Worm (Caenorhabditis elegans): Measurements from ENCODE around the gene sucl-1.

sucl-1 gene

ce11 chrX:14753514-14754076, at the start of gene sucl-1:
Gene sucl-1 (plus strand): TSS chrX:14754026.
- TF ChIP-seq aly-2 (tag; optimal IDR thresholded peaks at IDR 0.05) (no peak), dmd-4 (tag; optimal IDR thresholded peaks at IDR 0.05) (no peak), ZK546.5 (tag; optimal IDR thresholded peaks at IDR 0.05) (no peak), nhr-237 (tag; optimal IDR thresholded peaks at IDR 0.05) (no peak), peb-1 (tag; optimal IDR thresholded peaks at IDR 0.05) (no peak), nhr-129 (tag; optimal IDR thresholded peaks at IDR 0.05) (peak; percentile 94), elt-1 (tag; optimal IDR thresholded peaks at IDR 0.05) (no peak), zag-1 (tag; optimal IDR thresholded peaks at IDR 0.05) (peak; percentile 82), lin-39 (tag; optimal IDR thresholded peaks at IDR 0.05) (no peak), elt-3 (tag; optimal IDR thresholded peaks at IDR 0.05) (no peak), nhr-21 (tag; optimal IDR thresholded peaks at IDR 0.05) (peak; percentile 72), nhr-12 (tag; optimal IDR thresholded peaks at IDR 0.05) (no peak), gmeb-1 (tag; optimal IDR thresholded peaks at IDR 0.05) (peak; percentile 43), unc-62 (GFP tag; optimal IDR thresholded peaks at IDR 0.05) (no peak), nhr-11 (tag; optimal IDR thresholded peaks at IDR 0.05) (no peak), ceh-16 (tag; optimal IDR thresholded peaks at IDR 0.05) (no peak), ztf-11 (tag; optimal IDR thresholded peaks at IDR 0.05) (no peak), nhr-77 (tag; optimal IDR thresholded peaks at IDR 0.05) (no peak), fos-1 (tag; optimal IDR thresholded peaks at IDR 0.05) (peak; percentile 92), nhr-23 (tag; optimal IDR thresholded peaks at IDR 0.05) (no peak), C34F6.9 (tag; optimal IDR thresholded peaks at IDR 0.05) (peak; percentile 89), lin-13 (GFP tag; optimal IDR thresholded peaks at IDR 0.05) (peak; percentile 71), nhr-6 (tag; optimal IDR thresholded peaks at IDR 0.05) (peak; percentile 39), ztf-1 (GFP tag; conservative IDR thresholded peaks at IDR 0.05) (no peak), sma-9 (GFP tag; optimal IDR thresholded peaks at IDR 0.05) (peak; percentile 92), sma-9 (tag; optimal IDR thresholded peaks at IDR 0.05) (no peak), lsy-2 (tag; optimal IDR thresholded peaks at IDR 0.05) (peak; percentile 45 to 82), sem-4 (tag; optimal IDR thresholded peaks at IDR 0.05) (peak; percentile 78), skn-1 (tag; optimal IDR thresholded peaks at IDR 0.05) (no peak), lin-11 (tag; optimal IDR thresholded peaks at IDR 0.05) (peak; percentile 64), snpc-4 (tag; optimal IDR thresholded peaks at IDR 0.05) (peak; percentile 75), F13H6.1 (tag; optimal IDR thresholded peaks at IDR 0.05) (peak; percentile 90), sma-3 (GFP tag; optimal IDR thresholded peaks at IDR 0.05) (peak; percentile 71), unc-39 (tag; optimal IDR thresholded peaks at IDR 0.05) (no peak), ztf-4 (tag; optimal IDR thresholded peaks at IDR 0.05) (peak; percentile 48), ama-1 (optimal IDR thresholded peaks at IDR 0.05) (no peak), alr-1 (tag; optimal IDR thresholded peaks at IDR 0.05) (no peak), crh-2 (tag; optimal IDR thresholded peaks at IDR 0.05) (peak; percentile 92), R02D3.7 (tag; optimal IDR thresholded peaks at IDR 0.05) (no peak), nhr-25 (tag; optimal IDR thresholded peaks at IDR 0.05) (peak; percentile 86), ceh-82 (tag; optimal IDR thresholded peaks at IDR 0.05) (peak; percentile 7), blmp-1 (tag; optimal IDR thresholded peaks at IDR 0.05; ENCODE audit: insufficient read depth) (no peak), mab-5 (tag; optimal IDR thresholded peaks at IDR 0.05) (peak; percentile 76), nhr-10 (tag; optimal IDR thresholded peaks at IDR 0.05) (no peak), Y55F3AM.14 (GFP tag; optimal IDR thresholded peaks at IDR 0.05) (peak; percentile 68), unc-55 (GFP tag; optimal IDR thresholded peaks at IDR 0.05) (peak; percentile 87), mbf-1 (tag; optimal IDR thresholded peaks at IDR 0.05) (no peak), mdl-1 (tag; optimal IDR thresholded peaks at IDR 0.05) (peak; percentile 54 to 82), egl-27 (tag; optimal IDR thresholded peaks at IDR 0.05) (peak; percentile 27)
